Fruit fly (Drosophila melanogaster) whole organism, embryonic: ENCODE measurements around the gene CG11294.

ENCODE experiments used
- Awh ChIP-seq: fragments of 200-800 bp; sonication (Bioruptor generic); IDR thresholded peaks from 2 replicates; pipeline ENCODE4, ENCODE4 v1.3.6; 2022; ENCODE audit warnings: missing biosample characterization, missing genetic modification characterization
- BEAF-32 ChIP-seq: fragments of 200-800 bp; sonication (Bioruptor generic); optimal IDR thresholded peaks from 3 replicates; lab custom pipeline; 2017; ENCODE audit warnings: missing biosample characterization, missing genetic modification characterization, mild to moderate bottlenecking, moderate library complexity, missing genetic modification reagents
- CG10209 ChIP-seq: fragments of 200-800 bp; sonication (Bioruptor generic); optimal IDR thresholded peaks from 3 replicates; lab custom pipeline; 2017; ENCODE audit warnings: missing biosample characterization, mild to moderate bottlenecking, missing genetic modification characterization, missing genetic modification reagents
- CG14050 ChIP-seq: fragments of 200-800 bp; sonication (Bioruptor generic); IDR thresholded peaks from 3 replicates; pipeline ENCODE4 v1.3.6; 2022; ENCODE audit warnings: missing biosample characterization, missing genetic modification characterization
- CG14441 ChIP-seq: fragments of 200-800 bp; sonication (Bioruptor generic); IDR thresholded peaks from 2 replicates; pipeline ENCODE4 v1.3.6; 2022; ENCODE audit warnings: missing biosample characterization, missing genetic modification characterization
- CG14667 ChIP-seq: fragments of 200-800 bp; sonication (Bioruptor generic); IDR thresholded peaks from 2 replicates; pipeline ENCODE4 v1.3.6; 2022; ENCODE audit warnings: missing biosample characterization, missing genetic modification characterization
- CG15269 ChIP-seq: fragments of 200-800 bp; sonication (Bioruptor generic); optimal IDR thresholded peaks from 2 replicates; lab custom pipeline; 2018; ENCODE audit warnings: missing biosample characterization, mild to moderate bottlenecking, missing genetic modification characterization, moderate library complexity
- CG16779 ChIP-seq: fragments of 200-800 bp; sonication (Bioruptor generic); IDR thresholded peaks from 2 replicates; pipeline ENCODE4 v1.3.6; 2022; ENCODE audit warnings: missing biosample characterization, missing genetic modification characterization
- CG17359 ChIP-seq: fragments of 200-800 bp; sonication (Bioruptor generic); optimal IDR thresholded peaks from 3 replicates; lab custom pipeline; 2018; ENCODE audit warnings: missing biosample characterization, mild to moderate bottlenecking, missing genetic modification characterization, moderate library complexity
- CG1832 ChIP-seq: fragments of 200-800 bp; sonication (Bioruptor generic); optimal IDR thresholded peaks from 2 replicates; lab custom pipeline; 2017; ENCODE audit warnings: missing biosample characterization, mild to moderate bottlenecking, missing genetic modification characterization, inconsistent platforms
- CG2120 ChIP-seq: fragments of 200-800 bp; sonication (Bioruptor generic); optimal IDR thresholded peaks from 3 replicates; lab custom pipeline; 2016; ENCODE audit warnings: missing biosample characterization, missing genetic modification characterization
- CG2129 ChIP-seq: fragments of 200-800 bp; sonication (Bioruptor generic); IDR thresholded peaks from 2 replicates; pipeline ENCODE4 v1.3.6; 2022; ENCODE audit warnings: missing biosample characterization, missing genetic modification characterization; ENCODE audit not compliant: partially characterized antibody
- CG4360 ChIP-seq: fragments of 200-800 bp; sonication (Bioruptor generic); IDR thresholded peaks from 2 replicates; pipeline ENCODE4 v1.3.6; 2022; ENCODE audit warnings: missing biosample characterization, missing genetic modification characterization
- CG4730 ChIP-seq: fragments of 200-800 bp; sonication (Bioruptor generic); IDR thresholded peaks from 2 replicates; pipeline ENCODE4 v1.3.6; 2022; ENCODE audit warnings: missing biosample characterization, missing genetic modification characterization
- CG6854 ChIP-seq: fragments of 200-800 bp; sonication (Bioruptor generic); optimal IDR thresholded peaks from 3 replicates; lab custom pipeline; 2017; ENCODE audit warnings: missing biosample characterization, mild to moderate bottlenecking, missing genetic modification characterization
- CG7786 ChIP-seq: fragments of 200-800 bp; sonication (Bioruptor generic); optimal IDR thresholded peaks from 2 replicates; lab custom pipeline; 2016; ENCODE audit warnings: missing biosample characterization, missing genetic modification characterization
- CG8765 ChIP-seq: fragments of 200-800 bp; sonication (Bioruptor generic); IDR thresholded peaks from 2 replicates; pipeline ENCODE4 v1.3.6; 2022; ENCODE audit warnings: missing biosample characterization, missing genetic modification characterization
- CrebB ChIP-seq: fragments of 200-800 bp; sonication (Bioruptor generic); optimal IDR thresholded peaks from 3 replicates; lab custom pipeline; 2018; ENCODE audit warnings: missing biosample characterization, mild to moderate bottlenecking, missing genetic modification characterization
- Deaf1 ChIP-seq: fragments of 200-800 bp; optimal IDR thresholded peaks from 3 replicates; lab custom pipeline; 2019; ENCODE audit warnings: missing biosample characterization, mild to moderate bottlenecking, missing genetic modification characterization, moderate library complexity
- Dek ChIP-seq: fragments of 200-800 bp; sonication (Bioruptor generic); optimal IDR thresholded peaks from 3 replicates; lab custom pipeline; 2019; ENCODE audit warnings: missing biosample characterization, mild to moderate bottlenecking, missing genetic modification characterization, moderate library complexity
- Nf-YB ChIP-seq: fragments of 200-800 bp; sonication (Bioruptor generic); optimal IDR thresholded peaks from 3 replicates; lab custom pipeline; 2019; ENCODE audit warnings: missing biosample characterization, mild to moderate bottlenecking, missing genetic modification characterization, moderate library complexity
- Nf-YC ChIP-seq: fragments of 200-800 bp; optimal IDR thresholded peaks from 3 replicates; lab custom pipeline; 2019; ENCODE audit warnings: missing biosample characterization, mild to moderate bottlenecking, missing genetic modification characterization, moderate library complexity
- Rfx ChIP-seq: fragments of 200-800 bp; sonication (Bioruptor generic); IDR thresholded peaks from 2 replicates; pipeline ENCODE4 v1.3.6; 2022; ENCODE audit warnings: missing biosample characterization, missing genetic modification characterization
- Rx ChIP-seq: fragments of 200-800 bp; sonication (Bioruptor generic); IDR thresholded peaks from 2 replicates; pipeline ENCODE4 v1.3.6; 2022; ENCODE audit warnings: missing biosample characterization, missing genetic modification characterization
- Sry-β ChIP-seq: fragments of 200-800 bp; sonication (Bioruptor generic); optimal IDR thresholded peaks from 2 replicates; lab custom pipeline; 2018; ENCODE audit warnings: missing biosample characterization, mild to moderate bottlenecking, missing genetic modification characterization, moderate library complexity
- Stat92E ChIP-seq, 3 experiments: fragments of >200 bp in 2 of 3; fragments of 200-800 bp in 1 of 3; sonication (Bioruptor generic) in 1 of 3; optimal IDR thresholded peaks; 2 replicates each; lab custom pipeline; 2017 to 2019; ENCODE audit warnings: missing biosample characterization in 3 of 3, missing genetic modification characterization in 3 of 3, mild to moderate bottlenecking in 1 of 3, moderate library complexity in 1 of 3
- Trl ChIP-seq, 3 experiments: fragments of >200 bp in 2 of 3; fragments of 200-800 bp in 1 of 3; sonication (Bioruptor generic) in 1 of 3; optimal IDR thresholded peaks; 2 replicates in 1 of 3; 3 replicates in 2 of 3; lab custom pipeline; 2016 to 2017; ENCODE audit warnings: missing biosample characterization in 1 of 3, missing genetic modification characterization in 1 of 3
- abd-A ChIP-seq: fragments of 200-800 bp; sonication (Bioruptor generic); optimal IDR thresholded peaks from 3 replicates; lab custom pipeline; 2019; ENCODE audit warnings: missing biosample characterization, mild to moderate bottlenecking, missing genetic modification characterization, moderate library complexity
- amos ChIP-seq: fragments of 200-800 bp; sonication (Bioruptor generic); IDR thresholded peaks from 2 replicates; pipeline ENCODE4 v1.3.6; 2022; ENCODE audit warnings: missing biosample characterization, missing genetic modification characterization; ENCODE audit not compliant: partially characterized antibody
- cas ChIP-seq: fragments of 200-800 bp; sonication (Bioruptor generic); IDR thresholded peaks from 2 replicates; pipeline ENCODE4 v1.3.6; 2022; ENCODE audit warnings: missing biosample characterization, missing genetic modification characterization
- crol ChIP-seq: fragments of 200-800 bp; sonication (Bioruptor generic); IDR thresholded peaks from 2 replicates; pipeline ENCODE4 v1.3.6; 2022; ENCODE audit warnings: missing biosample characterization, missing genetic modification characterization
- fd3F ChIP-seq: fragments of 200-800 bp; sonication (Bioruptor generic); optimal IDR thresholded peaks from 2 replicates; lab custom pipeline; 2018; ENCODE audit warnings: missing biosample characterization, mild to moderate bottlenecking, missing genetic modification characterization, moderate library complexity
- grau ChIP-seq: fragments of 200-800 bp; optimal IDR thresholded peaks from 3 replicates; lab custom pipeline; 2019; ENCODE audit warnings: missing biosample characterization, mild to moderate bottlenecking, missing genetic modification characterization, moderate library complexity
- gsb-n ChIP-seq: fragments of 200-800 bp; sonication (Bioruptor generic); optimal IDR thresholded peaks from 3 replicates; lab custom pipeline; 2018; ENCODE audit warnings: missing biosample characterization, mild to moderate bottlenecking, missing genetic modification characterization
- hbn ChIP-seq: fragments of 200-800 bp; sonication (Bioruptor generic); IDR thresholded peaks from 2 replicates; pipeline ENCODE4 v1.3.6; 2022; ENCODE audit warnings: missing biosample characterization, missing genetic modification characterization; ENCODE audit not compliant: partially characterized antibody
- ken ChIP-seq: fragments of 200-800 bp; sonication (Bioruptor generic); IDR thresholded peaks from 3 replicates; pipeline ENCODE4 v1.3.6; 2022; ENCODE audit warnings: missing biosample characterization, missing genetic modification characterization
- kni ChIP-seq: fragments of 200-800 bp; sonication (Bioruptor generic); optimal IDR thresholded peaks from 3 replicates; lab custom pipeline; 2017; ENCODE audit warnings: mild to moderate bottlenecking, missing biosample characterization, missing genetic modification reagents, missing genetic modification characterization
- lbe ChIP-seq: fragments of 200-800 bp; sonication (Bioruptor generic); optimal IDR thresholded peaks from 2 replicates; lab custom pipeline; 2016; ENCODE audit warnings: missing biosample characterization, mild to moderate bottlenecking, missing genetic modification characterization
- lmd ChIP-seq: fragments of 200-800 bp; sonication (Bioruptor generic); IDR thresholded peaks from 2 replicates; pipeline ENCODE4 v1.3.6; 2022; ENCODE audit warnings: missing biosample characterization, missing genetic modification characterization
- oc ChIP-seq: fragments of 200-800 bp; sonication (Bioruptor generic); optimal IDR thresholded peaks from 2 replicates; lab custom pipeline; 2018; ENCODE audit warnings: missing biosample characterization, mild to moderate bottlenecking, missing genetic modification characterization, moderate library complexity
- pros ChIP-seq: fragments of 200-800 bp; sonication (Bioruptor generic); optimal IDR thresholded peaks from 3 replicates; lab custom pipeline; 2019; ENCODE audit warnings: missing biosample characterization, mild to moderate bottlenecking, missing genetic modification characterization, moderate library complexity
- pum ChIP-seq: fragments of 200-800 bp; sonication (Bioruptor generic); optimal IDR thresholded peaks from 2 replicates; lab custom pipeline; 2016; ENCODE audit warnings: missing biosample characterization, missing genetic modification characterization
- sens ChIP-seq: fragments of 200-800 bp; sonication (Bioruptor generic); peaks from one replicate; lab custom pipeline; 2016; ENCODE audit warnings: missing biosample characterization, missing genetic modification characterization
- tio ChIP-seq: fragments of 200-800 bp; sonication (Bioruptor generic); optimal IDR thresholded peaks from 2 replicates; lab custom pipeline; 2017; ENCODE audit warnings: missing biosample characterization, missing genetic modification characterization, inconsistent platforms
- toy ChIP-seq: fragments of 200-800 bp; sonication (Bioruptor generic); IDR thresholded peaks from 2 replicates; pipeline ENCODE4 v1.3.6; 2022; ENCODE audit warnings: missing biosample characterization, missing genetic modification characterization

The CG11294 gene

DNA sequence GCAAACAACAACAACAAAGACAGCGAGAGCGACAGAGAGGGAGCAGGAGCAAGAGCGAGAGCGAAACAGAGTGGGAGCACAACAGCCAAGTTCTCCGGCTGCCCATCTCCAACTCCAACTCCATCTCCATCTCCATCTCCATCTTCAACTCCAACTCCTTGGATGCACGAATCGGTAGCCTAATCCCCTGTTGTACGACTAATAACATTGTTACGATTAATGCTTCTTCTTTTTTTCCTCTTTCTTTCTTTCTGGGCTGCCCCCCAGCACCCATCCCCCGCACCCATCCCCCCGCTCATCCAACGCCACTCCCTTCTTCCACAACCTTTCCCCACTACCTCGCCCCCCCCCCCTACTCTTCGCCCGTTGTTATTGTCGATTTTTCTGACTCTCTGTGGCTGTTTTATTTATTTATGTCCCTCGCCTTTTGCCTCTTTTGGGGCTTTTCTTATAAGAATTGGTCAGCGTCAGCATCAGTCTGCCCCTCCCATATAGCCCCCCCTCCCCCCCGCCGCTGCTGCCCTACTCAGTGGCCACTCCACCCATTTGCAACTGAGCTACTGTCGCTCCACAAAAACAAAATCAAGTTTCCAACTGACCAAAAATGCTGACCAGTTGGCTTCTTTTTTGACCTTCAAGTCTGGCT is 32.1 kb downstream of the CG11294 start:
- TF ChIP-seq CG2120 (GFP tag; lab: Kevin White, UChicago) (no peak), Nf-YC (peak; percentile 43), amos (GFP tag; lab: Robert Waterston, UW) (no peak), CG16779 (no peak), pros (GFP tag; lab: Kevin White, UChicago) (peak; percentile 3), CG14441 (no peak), Trl (optimal IDR thresholded peaks at IDR 0.05; lab: Kevin White, UChicago) (peak in 1 of 2 experiments; percentile 20), Trl (GFP tag; optimal IDR thresholded peaks at IDR 0.05; lab: Kevin White, UChicago) (no peak), Sry-β (GFP tag; lab: Kevin White, UChicago) (peak; percentile 79), abd-A (peak; percentile 81), BEAF-32 (no peak), CrebB (tag; lab: Kevin White, UChicago) (no peak), oc (tag; lab: Kevin White, UChicago) (peak; percentile 100), kni (GFP tag; lab: Kevin White, UChicago) (peak; percentile 69), Rfx (GFP tag; lab: Robert Waterston, UW) (no peak), CG8765 (no peak), Rx (no peak), CG1832 (GFP tag; lab: Kevin White, UChicago) (peak; percentile 43), Nf-YB (GFP tag; lab: Kevin White, UChicago) (peak; percentile 45), CG14667 (GFP tag; lab: Robert Waterston, UW) (no peak), CG4360 (GFP tag; lab: Robert Waterston, UW) (peak; percentile 82), CG4730 (no peak), crol (GFP tag; lab: Robert Waterston, UW) (peak; percentile 98), fd3F (GFP tag; lab: Kevin White, UChicago) (no peak)

DNA sequence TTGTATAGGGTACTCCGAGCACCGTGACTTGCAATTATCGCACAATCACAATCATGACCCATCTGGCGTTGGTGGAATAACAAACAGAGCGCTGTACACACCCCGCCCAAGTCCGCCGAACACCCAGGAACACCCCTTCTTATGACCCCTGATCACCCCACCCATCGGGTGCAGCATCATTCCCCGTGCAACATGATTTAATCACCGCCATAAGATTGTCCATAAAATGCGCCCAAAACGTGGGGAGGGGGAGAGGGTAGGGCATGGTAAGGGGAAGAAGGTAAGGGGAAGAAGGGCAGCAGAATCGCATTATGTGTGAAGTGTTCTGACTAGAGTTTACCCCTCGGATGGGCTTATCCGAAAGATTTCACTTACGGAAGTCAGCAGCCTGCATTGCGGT is 33.1 kb downstream of the CG11294 start:
- TF ChIP-seq hbn (no peak), CG14050 (GFP tag; lab: Robert Waterston, UW) (no peak), CG10209 (no peak), gsb-n (peak; percentile 12), sens (GFP tag; lab: Kevin White, UChicago) (peak; percentile 39), crol (GFP tag; lab: Robert Waterston, UW) (peak; percentile 89), lbe (GFP tag; lab: Kevin White, UChicago) (no peak), grau (tag; lab: Kevin White, UChicago) (no peak), tio (GFP tag; lab: Kevin White, UChicago) (no peak), CG7786 (GFP tag; lab: Kevin White, UChicago) (no peak), oc (tag; lab: Kevin White, UChicago) (peak; percentile 93), Dek (tag; lab: Kevin White, UChicago) (no peak), pros (GFP tag; lab: Kevin White, UChicago) (peak; percentile 90), Deaf1 (tag; lab: Kevin White, UChicago) (no peak), ken (GFP tag; lab: Robert Waterston, UW) (no peak), pum (no peak), lmd (GFP tag; lab: Robert Waterston, UW) (no peak), CG2129 (GFP tag; lab: Robert Waterston, UW) (no peak), CG15269 (tag; lab: Kevin White, UChicago) (no peak), toy (no peak), Stat92E (GFP tag; optimal IDR thresholded peaks at IDR 0.05; lab: Kevin White, UChicago) (no peak), CG6854 (GFP tag; lab: Kevin White, UChicago) (no peak), Awh (GFP tag; lab: Robert Waterston, UW) (no peak), CG17359 (tag; lab: Kevin White, UChicago) (no peak), cas (GFP tag; lab: Robert Waterston, UW) (no peak)
